Worm (Caenorhabditis elegans) whole organism, midembryonic: Measurements from ENCODE around the gene C44H9.5.

Experiments
- cog-1 ChIP-seq: sonication (generic microtip); optimal IDR thresholded peaks from 2 replicates; lab custom pipeline; 2016; ENCODE audit warnings: missing genetic modification characterization, missing compliant biosample characterization
- flt-1 ChIP-seq: fragments of 200-800 bp; sonication (Bioruptor generic); IDR thresholded peaks from 2 replicates; pipeline ENCODE4 v1.3.6; 2022; ENCODE audit warnings: missing genetic modification characterization, missing compliant biosample characterization
- med-1 ChIP-seq: sonication (generic microtip); optimal IDR thresholded peaks from 2 replicates; lab custom pipeline; 2017; ENCODE audit warnings: missing genetic modification characterization, mild to moderate bottlenecking, missing compliant biosample characterization, antibody characterized with exemption, missing genetic modification reagents; ENCODE audit not compliant: insufficient read depth
- ref-1 ChIP-seq: fragments of 200-800 bp; sonication (Bioruptor generic); conservative IDR thresholded peaks from 2 replicates; pipeline ENCODE4 v1.3.6; 2022; ENCODE audit warnings: missing genetic modification reagents, missing genetic modification characterization, missing compliant biosample characterization
- tab-1 ChIP-seq: fragments of 200-800 bp; sonication (Bioruptor generic); IDR thresholded peaks from 2 replicates; pipeline ENCODE4 v1.3.6; 2022; ENCODE audit warnings: missing genetic modification characterization, missing compliant biosample characterization
- ztf-23 ChIP-seq: fragments of 200-800 bp; sonication (Bioruptor generic); IDR thresholded peaks from 2 replicates; pipeline ENCODE4 v1.3.6; 2022; ENCODE audit warnings: missing genetic modification reagents, missing genetic modification characterization, missing compliant biosample characterization

- TF ChIP-seq cog-1 (no peak), ref-1 (GFP tag; lab: Robert Waterston, UW) (no peak), med-1 (GFP tag; lab: Kevin White, UChicago) (no peak), flt-1 (GFP tag; lab: Robert Waterston, UW) (no peak), tab-1 (GFP tag; lab: Robert Waterston, UW) (no peak), ztf-23 (GFP tag; lab: Robert Waterston, UW) (no peak)
Observed at ce11 chrV:12811810-12812209, 37.9 kb downstream of the C44H9.5 start.
